Worm (Caenorhabditis elegans): Measurements from ENCODE around the gene lin-54.

DNA sequence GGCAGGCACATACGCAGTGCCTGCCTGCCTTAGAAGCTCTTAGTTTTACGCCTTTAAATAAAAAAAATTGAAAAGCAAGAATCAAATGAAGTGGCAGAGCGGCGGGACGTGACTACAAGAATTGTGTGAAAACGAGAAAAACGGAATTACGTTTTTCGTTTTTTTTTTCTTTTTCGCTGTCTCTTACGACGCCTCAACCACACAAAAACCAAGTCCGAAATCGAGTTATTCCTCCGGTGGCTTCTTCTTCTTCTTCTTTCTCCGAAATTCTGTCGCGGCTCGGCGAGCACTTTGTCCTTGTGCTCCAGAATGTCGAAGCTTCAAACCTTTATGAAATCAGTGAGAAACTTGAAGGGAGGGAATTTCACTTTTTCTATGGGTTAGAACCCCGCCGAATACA lies 20.2 kb upstream of the lin-54 start:
- TF ChIP-seq ama-1 (optimal IDR thresholded peaks at IDR 0.05) (no peak), tbx-37 (GFP tag; conservative IDR thresholded peaks at IDR 0.05) (no peak), ceh-36 (tag; optimal IDR thresholded peaks at IDR 0.05) (no peak), flt-1 (GFP tag; IDR thresholded peaks at IDR 0.05) (no peak), pes-1 (GFP tag; IDR thresholded peaks at IDR 0.05) (no peak), B0310.2 (tag; optimal IDR thresholded peaks at IDR 0.05) (no peak), ets-7 (tag; optimal IDR thresholded peaks at IDR 0.05) (no peak), hnd-1 (tag; optimal IDR thresholded peaks at IDR 0.05) (no peak)

All from whole organism, early embryonic.